Worm (Caenorhabditis elegans): ENCODE results near the gene ugt-30.

ugt-30 gene

DNA sequence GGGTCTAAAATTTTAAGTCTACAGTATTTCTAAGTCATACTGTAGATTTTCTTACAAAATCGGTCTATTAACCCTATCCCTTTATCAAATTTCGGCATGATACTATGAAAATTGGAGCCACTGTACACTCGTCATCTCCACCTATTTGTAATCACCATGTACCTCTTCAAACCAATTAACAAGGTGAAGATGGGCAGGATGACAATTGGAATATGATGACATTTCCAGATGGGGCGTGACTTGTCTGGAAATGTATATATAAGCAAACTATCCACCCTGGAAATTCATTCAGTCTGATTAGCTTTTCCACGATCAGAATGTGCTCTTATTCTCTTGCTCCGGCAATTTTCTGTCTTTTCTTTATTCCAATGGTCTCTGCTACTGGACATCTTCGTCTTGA, 15.8 kb downstream of the ugt-30 start, which contains the start of gene Y75B12A.2:
TSS of gene Y75B12A.2 (plus strand) at position 301 of the 400 bp plus-strand sequence.
- no peak for TF ChIP-seq nhr-28 (tag; optimal IDR thresholded peaks at IDR 0.05)
- TF ChIP-seq dpl-1 (GFP tag; optimal IDR thresholded peaks at IDR 0.05) = no peak
- no peak for TF ChIP-seq ztf-11 (tag; optimal IDR thresholded peaks at IDR 0.05)
- no peak for TF ChIP-seq daf-12 (tag; optimal IDR thresholded peaks at IDR 0.05)
- no peak for TF ChIP-seq unc-62 (GFP tag; optimal IDR thresholded peaks at IDR 0.05 in 1 of 2)
- TF ChIP-seq unc-62 (tag; optimal IDR thresholded peaks at IDR 0.05) = no peak
- TF ChIP-seq egl-27 (tag; optimal IDR thresholded peaks at IDR 0.05) = no peak
- no peak for TF ChIP-seq fos-1 (tag; optimal IDR thresholded peaks at IDR 0.05)
- no peak for TF ChIP-seq R02D3.7 (tag; optimal IDR thresholded peaks at IDR 0.05)
- TF ChIP-seq zip-2 (tag; optimal IDR thresholded peaks at IDR 0.05) = no peak
- no peak for TF ChIP-seq nhr-41 (GFP tag; IDR thresholded peaks at IDR 0.05)
- no peak for TF ChIP-seq gei-8 (GFP tag; optimal IDR thresholded peaks at IDR 0.05)
- no peak for TF ChIP-seq Y75B8A.6 (GFP tag; IDR thresholded peaks at IDR 0.05)
- TF ChIP-seq snpc-4 (tag; optimal IDR thresholded peaks at IDR 0.05) = no peak
- TF ChIP-seq lim-7 (GFP tag; IDR thresholded peaks at IDR 0.05) = no peak
- TF ChIP-seq nhr-42 (GFP tag; IDR thresholded peaks at IDR 0.05) = no peak
- no peak for TF ChIP-seq nhr-77 (tag; optimal IDR thresholded peaks at IDR 0.05)
- no peak for TF ChIP-seq unc-39 (tag; optimal IDR thresholded peaks at IDR 0.05)

DNA sequence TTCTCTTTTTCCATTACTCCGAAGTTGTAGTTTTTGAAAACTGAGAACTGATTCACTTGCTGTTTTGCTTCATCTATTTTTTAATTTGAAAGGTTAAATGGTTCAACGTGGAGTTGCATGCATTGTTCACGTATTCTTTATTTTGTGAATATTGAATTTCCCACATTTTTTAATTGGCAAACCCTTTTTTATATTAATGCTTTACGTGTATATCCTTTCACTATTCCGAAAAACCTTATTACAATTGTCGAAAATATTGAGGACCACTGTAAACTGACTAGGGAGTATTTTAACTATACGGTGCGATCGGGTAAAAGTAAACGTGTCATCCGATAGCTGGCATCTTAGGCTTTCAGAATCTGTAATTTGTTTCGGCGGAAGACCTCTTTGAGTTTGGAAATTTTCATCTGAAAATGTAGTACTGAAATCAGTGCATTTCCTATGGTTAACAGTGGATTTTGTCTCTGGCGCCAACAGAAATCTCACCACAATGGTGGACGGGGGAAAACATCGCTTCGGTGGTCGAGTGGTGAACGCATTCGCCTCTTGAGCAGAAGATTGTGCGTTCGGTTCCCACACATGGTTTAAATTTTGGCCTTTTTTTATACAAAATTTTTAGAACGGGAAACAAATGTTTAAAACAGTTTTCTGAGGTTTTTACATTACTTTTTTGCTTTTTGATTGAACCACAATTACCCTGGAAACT, 19.0 kb downstream of the ugt-30 start, which contains the start of gene C01G10.14:
TSS of gene C01G10.14 (minus strand) at position 51 of the 706 bp plus-strand sequence.
- TF ChIP-seq egl-43 (GFP tag; IDR thresholded peaks at IDR 0.05) = 0 out of 2 replicates have a peak, but pooled peaks have one; percentile 14
- 0 out of 2 replicates have a peak, but pooled peaks have one; percentile 58 for TF ChIP-seq dmd-8 (GFP tag; IDR thresholded peaks at IDR 0.05)
- TF ChIP-seq ceh-44 (GFP tag; IDR thresholded peaks at IDR 0.05) = 0 out of 2 replicates have a peak, but pooled peaks have one; percentile 37
- peak; percentile 21; the same call in 1 of the 2 replicates for TF ChIP-seq hmg-1.1 (GFP tag; IDR thresholded peaks at IDR 0.05)
- TF ChIP-seq lim-7 (GFP tag; IDR thresholded peaks at IDR 0.05) = peak; percentile 67

DNA sequence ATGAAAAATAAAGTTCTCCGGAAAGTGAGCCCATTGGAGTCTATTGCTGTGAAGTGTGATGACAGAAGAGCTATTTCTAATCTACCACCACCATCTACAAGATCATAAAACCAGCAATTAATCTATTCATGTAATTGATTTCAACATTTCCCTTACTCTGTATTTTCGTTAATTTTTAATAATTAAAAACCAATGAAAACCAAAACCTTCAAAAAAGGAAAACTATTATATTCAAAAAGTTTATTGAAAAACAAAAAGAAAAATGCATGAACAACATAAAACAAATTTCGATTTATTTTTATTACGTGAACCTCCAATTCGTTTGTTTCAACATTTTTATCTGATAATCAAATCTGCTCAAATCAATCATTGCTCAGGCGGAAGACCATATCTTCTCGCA, 25.6 kb downstream of the ugt-30 start, which contains the start of gene C01G10.1:
TSS of gene C01G10.1 (plus strand) at position 301 of the 400 bp plus-strand sequence.
- TF ChIP-seq F49E8.2 (tag; optimal IDR thresholded peaks at IDR 0.05; ENCODE audit: borderline replicate concordance) = no peak
- no peak for TF ChIP-seq F37D6.2 (tag; optimal IDR thresholded peaks at IDR 0.05)

DNA sequence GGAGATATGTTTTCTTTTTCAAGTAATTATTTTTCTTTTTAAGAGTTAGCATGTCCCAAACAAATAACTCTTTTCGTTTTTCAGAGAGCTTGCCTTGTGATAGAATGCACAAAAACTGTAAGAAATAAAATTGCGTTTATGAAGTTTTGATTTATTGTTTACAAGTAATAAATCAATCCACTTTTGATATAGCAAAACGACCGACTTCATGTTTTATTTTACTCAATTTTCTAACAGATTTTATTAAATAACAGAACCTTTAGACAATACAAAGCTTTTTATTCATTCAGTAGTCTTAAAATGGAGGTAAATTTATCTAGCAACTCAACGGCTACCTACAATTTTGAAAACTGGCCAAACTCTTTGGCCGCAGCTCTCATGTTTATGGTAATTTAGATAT, 30.3 kb downstream of the ugt-30 start, which contains the start of gene srx-78:
TSS of gene srx-78 (plus strand) at position 301 of the 400 bp plus-strand sequence.
- TF ChIP-seq ceh-82 (tag; optimal IDR thresholded peaks at IDR 0.05) (no peak), zag-1 (tag; optimal IDR thresholded peaks at IDR 0.05) (no peak), daf-16 (GFP tag; optimal IDR thresholded peaks at IDR 0.05) (no peak), daf-16 (tag; optimal IDR thresholded peaks at IDR 0.05) (no peak), zfp-3 (GFP tag; conservative IDR thresholded peaks at IDR 0.05) (no peak), lin-15B (tag; optimal IDR thresholded peaks at IDR 0.05) (no peak), R02D3.7 (tag; optimal IDR thresholded peaks at IDR 0.05) (no peak), zip-2 (tag; optimal IDR thresholded peaks at IDR 0.05) (no peak), ceh-44 (GFP tag; IDR thresholded peaks at IDR 0.05) (no peak), spr-3 (GFP tag; optimal IDR thresholded peaks at IDR 0.05) (no peak), hmg-1.1 (GFP tag; IDR thresholded peaks at IDR 0.05) (no peak), F44E2.7 (GFP tag; IDR thresholded peaks at IDR 0.05) (no peak), Y105C5A.15 (GFP tag; IDR thresholded peaks at IDR 0.05) (no peak), mxl-3 (GFP tag; optimal IDR thresholded peaks at IDR 0.05) (no peak)

DNA sequence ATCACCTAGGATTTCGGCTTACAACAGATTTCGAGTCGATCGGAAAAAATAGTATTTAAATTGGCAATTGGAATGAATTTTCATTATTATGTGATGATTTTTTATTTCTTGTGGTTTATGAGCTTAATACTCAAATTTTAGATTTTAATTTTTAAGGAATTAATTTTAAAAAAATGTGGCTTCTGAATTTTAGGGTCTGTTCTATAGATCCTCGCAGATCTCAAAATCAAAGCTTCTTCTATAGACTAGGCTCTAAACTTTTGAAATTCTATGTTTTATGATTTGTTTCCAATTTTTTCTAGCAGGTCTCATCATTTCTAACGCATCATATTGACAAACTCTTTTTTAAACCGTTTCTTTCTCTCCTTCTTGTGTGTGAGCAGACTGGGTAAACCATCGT, 32.4 kb downstream of the ugt-30 start, which contains the start of gene txt-12:
TSS of gene txt-12 (plus strand) at position 301 of the 400 bp plus-strand sequence.
- TF ChIP-seq vab-7 (GFP tag; IDR thresholded peaks at IDR 0.05) (no peak), rbr-2 (tag; optimal IDR thresholded peaks at IDR 0.05) (no peak), hif-1 (tag; optimal IDR thresholded peaks at IDR 0.05) (no peak), lin-29 (GFP tag; IDR thresholded peaks at IDR 0.05) (no peak), lsy-2 (tag; optimal IDR thresholded peaks at IDR 0.05) (no peak), F37D6.2 (tag; optimal IDR thresholded peaks at IDR 0.05) (no peak), mdt-29 (GFP tag; IDR thresholded peaks at IDR 0.05) (no peak)

Measured in whole organism, L4 larva.